Fruit fly (Drosophila melanogaster) Kc167 (cell line): ENCODE results near the gene CG5280.

Source experiments
- Sin3A ChIP-seq: fragments of >200 bp; optimal IDR thresholded peaks from 2 replicates; lab custom pipeline; 2018; ENCODE audit warnings: missing external identifiers
- h ChIP-seq: fragments of >200 bp; optimal IDR thresholded peaks from 3 replicates; lab custom pipeline; 2018; ENCODE audit warnings: missing external identifiers

DNA sequence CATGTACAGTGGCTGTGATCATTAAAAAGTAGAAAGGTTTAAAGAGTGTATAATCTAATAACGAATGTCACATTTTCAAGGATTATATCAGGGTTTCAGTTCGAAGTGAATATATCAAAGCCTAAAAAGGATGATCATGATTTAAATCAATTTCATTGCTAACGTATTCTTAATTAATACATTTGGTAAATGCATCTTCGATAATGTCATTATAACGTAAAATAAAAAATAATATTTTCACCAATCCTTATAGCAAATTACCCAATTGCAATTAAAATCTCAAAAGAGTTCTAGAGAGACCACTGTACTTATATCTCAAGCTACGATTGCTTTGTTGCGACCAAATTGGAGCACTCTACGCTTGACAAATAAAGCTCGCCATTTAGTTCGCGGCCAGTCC lies 8.0 kb downstream of the CG5280 start:
- TF ChIP-seq Sin3A (no peak), h (lab: Kevin White, UChicago) (no peak)
